Fruit fly (Drosophila melanogaster) whole organism, embryonic: ENCODE measurements around the gene Eip63E.
A peak's percentile ranks its signal among the peaks of the same experiment; 100 is the strongest.

Experiments
- Antp ChIP-seq: fragments of 200-800 bp; sonication (Bioruptor generic); optimal IDR thresholded peaks from 3 replicates; lab custom pipeline; 2016; ENCODE audit warnings: missing biosample characterization, missing genetic modification characterization
- Bgb ChIP-seq: fragments of 200-800 bp; sonication (Bioruptor generic); IDR thresholded peaks from 2 replicates; pipeline ENCODE4 v1.3.6; 2022; ENCODE audit warnings: missing biosample characterization, missing genetic modification characterization; ENCODE audit not compliant: partially characterized antibody
- CG10321 ChIP-seq: fragments of 200-800 bp; sonication (Bioruptor generic); IDR thresholded peaks from 2 replicates; pipeline ENCODE4 v1.3.6; 2022; ENCODE audit warnings: missing biosample characterization, missing genetic modification characterization
- CG11456 ChIP-seq: fragments of 200-800 bp; sonication (Bioruptor generic); IDR thresholded peaks from 3 replicates; pipeline ENCODE4 v1.3.6; 2022; ENCODE audit warnings: missing biosample characterization, missing genetic modification characterization
- CG12071 ChIP-seq: fragments of 200-800 bp; sonication (Bioruptor generic); optimal IDR thresholded peaks from 3 replicates; lab custom pipeline; 2018; ENCODE audit warnings: missing biosample characterization, mild to moderate bottlenecking, missing genetic modification characterization
- CG12744 ChIP-seq: fragments of 200-800 bp; sonication (Bioruptor generic); optimal IDR thresholded peaks from 2 replicates; lab custom pipeline; 2016; ENCODE audit warnings: missing biosample characterization, missing genetic modification characterization
- CG13775 ChIP-seq: fragments of 200-800 bp; sonication (Bioruptor generic); optimal IDR thresholded peaks from 3 replicates; lab custom pipeline; 2017; ENCODE audit warnings: missing biosample characterization, mild to moderate bottlenecking, missing genetic modification characterization
- CG15011 ChIP-seq: fragments of 200-800 bp; sonication (Bioruptor generic); optimal IDR thresholded peaks from 3 replicates; lab custom pipeline; 2018; ENCODE audit warnings: missing biosample characterization, mild to moderate bottlenecking, missing genetic modification characterization
- CG16815 ChIP-seq: fragments of 200-800 bp; sonication (Bioruptor generic); optimal IDR thresholded peaks from 3 replicates; lab custom pipeline; 2017; ENCODE audit warnings: missing biosample characterization, mild to moderate bottlenecking, missing genetic modification characterization
- CG17328 ChIP-seq: fragments of 200-800 bp; sonication (Bioruptor generic); IDR thresholded peaks from 2 replicates; pipeline ENCODE4 v1.3.6; 2022; ENCODE audit warnings: missing biosample characterization, missing genetic modification characterization
- CG32772 ChIP-seq: fragments of 200-800 bp; sonication (Bioruptor generic); IDR thresholded peaks from 2 replicates; pipeline ENCODE4 v1.3.6; 2022; ENCODE audit warnings: missing biosample characterization, missing genetic modification characterization
- CG3838 ChIP-seq: fragments of 200-800 bp; sonication (Bioruptor generic); optimal IDR thresholded peaks from 3 replicates; lab custom pipeline; 2016; ENCODE audit warnings: missing biosample characterization, missing genetic modification characterization
- CG4404 ChIP-seq: fragments of 200-800 bp; sonication (Bioruptor generic); IDR thresholded peaks from 2 replicates; pipeline ENCODE4 v1.3.6; 2022; ENCODE audit warnings: missing biosample characterization, missing genetic modification characterization
- CG5245 ChIP-seq: fragments of 200-800 bp; sonication (Bioruptor generic); optimal IDR thresholded peaks from 3 replicates; lab custom pipeline; 2016; ENCODE audit warnings: missing biosample characterization, missing genetic modification characterization
- CG7271 ChIP-seq: fragments of 200-800 bp; sonication (Bioruptor generic); optimal IDR thresholded peaks from 2 replicates; lab custom pipeline; 2018; ENCODE audit warnings: missing biosample characterization, mild to moderate bottlenecking, missing genetic modification characterization, moderate library complexity
- CG8944 ChIP-seq: fragments of 200-800 bp; sonication (Bioruptor generic); optimal IDR thresholded peaks from 3 replicates; lab custom pipeline; 2016; ENCODE audit warnings: missing biosample characterization, missing genetic modification characterization
- CG9797 ChIP-seq: fragments of 200-800 bp; sonication (Bioruptor generic); optimal IDR thresholded peaks from 3 replicates; lab custom pipeline; 2018; ENCODE audit warnings: missing biosample characterization, mild to moderate bottlenecking, missing genetic modification characterization
- Drgx ChIP-seq: fragments of 200-800 bp; sonication (Bioruptor generic); IDR thresholded peaks from 2 replicates; pipeline ENCODE4 v1.3.6; 2022; ENCODE audit warnings: missing biosample characterization, missing genetic modification characterization
- E2f2 ChIP-seq: fragments of 200-800 bp; sonication (Bioruptor generic); IDR thresholded peaks from 2 replicates; pipeline ENCODE4 v1.3.6; 2022; ENCODE audit warnings: missing biosample characterization, missing genetic modification characterization
- Gsc ChIP-seq: fragments of 200-800 bp; sonication (Bioruptor generic); IDR thresholded peaks from 2 replicates; pipeline ENCODE4 v1.3.6; 2022; ENCODE audit warnings: missing biosample characterization, missing genetic modification characterization
- Jarid2 ChIP-seq: fragments of 200-800 bp; sonication (Bioruptor generic); optimal IDR thresholded peaks from 3 replicates; lab custom pipeline; 2017; ENCODE audit warnings: mild to moderate bottlenecking, missing biosample characterization, missing genetic modification reagents, missing genetic modification characterization
- Lhr ChIP-seq: fragments of 200-800 bp; sonication (Bioruptor generic); optimal IDR thresholded peaks from 3 replicates; lab custom pipeline; 2017; ENCODE audit warnings: mild to moderate bottlenecking, missing biosample characterization, missing genetic modification reagents, missing genetic modification characterization
- Med ChIP-seq: fragments of 200-800 bp; sonication (Bioruptor generic); peaks from one replicate; lab custom pipeline; 2016; ENCODE audit warnings: missing biosample characterization, missing genetic modification characterization, mild to moderate bottlenecking, inconsistent platforms, moderate library complexity
- Mrtf ChIP-seq: fragments of 200-800 bp; sonication (Bioruptor generic); IDR thresholded peaks from 3 replicates; pipeline ENCODE4 v1.3.6; 2022; ENCODE audit warnings: missing biosample characterization, missing genetic modification characterization
- Myb ChIP-seq: fragments of 200-800 bp; sonication (Bioruptor generic); optimal IDR thresholded peaks from 2 replicates; lab custom pipeline; 2016; ENCODE audit warnings: missing biosample characterization, missing genetic modification characterization
- Nf-YC ChIP-seq: fragments of 200-800 bp; optimal IDR thresholded peaks from 3 replicates; lab custom pipeline; 2019; ENCODE audit warnings: missing biosample characterization, mild to moderate bottlenecking, missing genetic modification characterization, moderate library complexity
- Opbp ChIP-seq: fragments of 200-800 bp; sonication (Bioruptor generic); IDR thresholded peaks from 3 replicates; pipeline ENCODE4 v1.3.6; 2022; ENCODE audit warnings: missing biosample characterization, missing genetic modification characterization; ENCODE audit not compliant: partially characterized antibody
- Trl ChIP-seq, 3 experiments: fragments of >200 bp in 2 of 3; fragments of 200-800 bp in 1 of 3; sonication (Bioruptor generic) in 1 of 3; optimal IDR thresholded peaks; 2 replicates in 1 of 3; 3 replicates in 2 of 3; lab custom pipeline; 2016 to 2017; ENCODE audit warnings: missing biosample characterization in 1 of 3, missing genetic modification characterization in 1 of 3
- abd-A ChIP-seq: fragments of 200-800 bp; sonication (Bioruptor generic); optimal IDR thresholded peaks from 3 replicates; lab custom pipeline; 2019; ENCODE audit warnings: missing biosample characterization, mild to moderate bottlenecking, missing genetic modification characterization, moderate library complexity
- amos ChIP-seq: fragments of 200-800 bp; sonication (Bioruptor generic); IDR thresholded peaks from 2 replicates; pipeline ENCODE4 v1.3.6; 2022; ENCODE audit warnings: missing biosample characterization, missing genetic modification characterization; ENCODE audit not compliant: partially characterized antibody
- ap ChIP-seq: fragments of 200-800 bp; sonication (Bioruptor generic); IDR thresholded peaks from 2 replicates; pipeline ENCODE4 v1.3.6; 2022; ENCODE audit warnings: missing biosample characterization, missing genetic modification characterization
- az2 ChIP-seq: fragments of 200-800 bp; sonication (Bioruptor generic); optimal IDR thresholded peaks from 3 replicates; lab custom pipeline; 2016; ENCODE audit warnings: missing biosample characterization, missing genetic modification characterization
- dpn ChIP-seq, 2 experiments: fragments of 200-800 bp; sonication (Bioruptor generic); optimal IDR thresholded peaks; 3 replicates each; lab custom pipeline; 2016; ENCODE audit warnings: missing biosample characterization in 2 of 2, missing genetic modification characterization in 2 of 2
- ems ChIP-seq: fragments of 200-800 bp; sonication (Bioruptor generic); optimal IDR thresholded peaks from 3 replicates; lab custom pipeline; 2016; ENCODE audit warnings: missing biosample characterization, missing genetic modification characterization
- eve ChIP-seq, 2 experiments: fragments of >200 bp; optimal IDR thresholded peaks; 2 replicates each; lab custom pipeline; 2017; ENCODE audit warnings: missing biosample characterization in 2 of 2, missing genetic modification characterization in 2 of 2
- ewg ChIP-seq: fragments of 200-800 bp; sonication (Bioruptor generic); optimal IDR thresholded peaks from 3 replicates; lab custom pipeline; 2017; ENCODE audit warnings: mild to moderate bottlenecking, missing biosample characterization, missing genetic modification reagents, missing genetic modification characterization
- gcm2 ChIP-seq: fragments of 200-800 bp; sonication (Bioruptor generic); optimal IDR thresholded peaks from 2 replicates; lab custom pipeline; 2016; ENCODE audit warnings: missing biosample characterization, missing genetic modification characterization
- hkb ChIP-seq, 2 experiments: fragments of 200-800 bp in 1 of 2; fragments of >200 bp in 1 of 2; sonication (Bioruptor generic) in 1 of 2; IDR thresholded peaks in 1 of 2; optimal IDR thresholded peaks in 1 of 2; 2 replicates each; pipeline versions ENCODE4 v1.3.6 to Lab custom; 2017 to 2022; ENCODE audit warnings: missing biosample characterization in 1 of 2, missing genetic modification characterization in 1 of 2
- ind ChIP-seq: fragments of 200-800 bp; sonication (Bioruptor generic); optimal IDR thresholded peaks from 3 replicates; lab custom pipeline; 2016; ENCODE audit warnings: missing biosample characterization, missing genetic modification characterization
- jing ChIP-seq: fragments of 200-800 bp; sonication (Bioruptor generic); optimal IDR thresholded peaks from 2 replicates; lab custom pipeline; 2018; ENCODE audit warnings: missing biosample characterization, mild to moderate bottlenecking, missing genetic modification characterization
- nerfin-2 ChIP-seq: fragments of 200-800 bp; sonication (Bioruptor generic); IDR thresholded peaks from 2 replicates; pipeline ENCODE4 v1.3.6; 2022; ENCODE audit warnings: missing biosample characterization, missing genetic modification characterization; ENCODE audit not compliant: partially characterized antibody
- pros ChIP-seq: fragments of 200-800 bp; sonication (Bioruptor generic); optimal IDR thresholded peaks from 3 replicates; lab custom pipeline; 2019; ENCODE audit warnings: missing biosample characterization, mild to moderate bottlenecking, missing genetic modification characterization, moderate library complexity
- row ChIP-seq: fragments of 200-800 bp; sonication (Bioruptor generic); IDR thresholded peaks from 3 replicates; pipeline ENCODE4 v1.3.6; 2022; ENCODE audit warnings: missing biosample characterization, missing genetic modification characterization
- run ChIP-seq: fragments of 200-800 bp; sonication (Bioruptor generic); optimal IDR thresholded peaks from 3 replicates; lab custom pipeline; 2018; ENCODE audit warnings: missing biosample characterization, mild to moderate bottlenecking, missing genetic modification characterization
- sug ChIP-seq: fragments of 200-800 bp; optimal IDR thresholded peaks from 2 replicates; lab custom pipeline; 2019; ENCODE audit warnings: missing biosample characterization, mild to moderate bottlenecking, missing genetic modification characterization, moderate library complexity
- unpg ChIP-seq: fragments of 200-800 bp; sonication (Bioruptor generic); optimal IDR thresholded peaks from 3 replicates; lab custom pipeline; 2018; ENCODE audit warnings: missing biosample characterization, mild to moderate bottlenecking, missing genetic modification characterization, moderate library complexity
- vvl ChIP-seq: fragments of 200-800 bp; sonication (Bioruptor generic); IDR thresholded peaks from 2 replicates; pipeline ENCODE4 v1.3.6; 2022; ENCODE audit warnings: missing biosample characterization, missing genetic modification characterization
- yki ChIP-seq: fragments of >200 bp; optimal IDR thresholded peaks from 3 replicates; lab custom pipeline; 2018
- zen2 ChIP-seq: fragments of 200-800 bp; sonication (Bioruptor generic); IDR thresholded peaks from 3 replicates; pipeline ENCODE4 v1.3.6; 2022; ENCODE audit warnings: missing biosample characterization, missing genetic modification characterization; ENCODE audit not compliant: partially characterized antibody

Gene Eip63E

DNA sequence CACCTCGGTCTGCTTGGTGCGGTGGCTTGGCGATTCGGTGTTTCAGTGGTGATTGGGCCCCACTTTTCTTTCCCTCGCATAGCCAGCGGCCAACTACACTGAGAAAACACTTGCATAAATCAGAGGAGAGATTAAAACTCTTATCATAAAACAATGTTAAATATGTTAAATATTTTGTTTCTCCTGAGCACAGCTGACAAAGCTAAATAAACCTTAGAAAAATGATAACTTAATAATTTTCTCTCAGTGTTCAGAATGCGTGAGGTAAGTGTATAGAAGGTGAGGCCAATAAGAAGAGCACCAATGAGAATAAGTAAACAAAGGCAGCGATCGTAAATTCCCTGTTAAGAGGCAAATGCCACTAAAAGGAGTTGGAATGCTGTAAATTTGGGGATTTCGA lies 101.7 kb downstream of the Eip63E start (continued):
- TF ChIP-seq gcm2 (peak; percentile 8), Myb (GFP tag; lab: Kevin White, UChicago) (peak; percentile 32), CG12744 (GFP tag; lab: Kevin White, UChicago) (peak; percentile 70), Jarid2 (peak; percentile 47), dpn (GFP tag; optimal IDR thresholded peaks at IDR 0.05; lab: Kevin White, UChicago) (peak; percentile 68 to 83), CG32772 (GFP tag; lab: Robert Waterston, UW) (peak; percentile 62), CG7271 (tag; lab: Kevin White, UChicago) (peak; percentile 25), nerfin-2 (GFP tag; lab: Robert Waterston, UW) (no peak), CG3838 (peak; percentile 40), Antp (GFP tag; lab: Kevin White, UChicago) (peak; percentile 59), CG15011 (GFP tag; lab: Kevin White, UChicago) (peak; percentile 20), CG11456 (GFP tag; lab: Robert Waterston, UW) (peak; percentile 67; the same call in 2 of the 3 replicates)

dm6 chr3L:3620932-3621331 lies 105.4 kb downstream of the Eip63E start, which contains the start of gene CG14974:
CG14974 (minus strand) TSS chr3L:3621032.
- TF ChIP-seq Gsc (no peak), CG17328 (no peak), CG13775 (no peak), Bgb (GFP tag; lab: Robert Waterston, UW) (no peak), amos (GFP tag; lab: Robert Waterston, UW) (no peak), jing (GFP tag; lab: Kevin White, UChicago) (no peak), ap (GFP tag; lab: Robert Waterston, UW) (no peak), CG9797 (GFP tag; lab: Kevin White, UChicago) (no peak), unpg (GFP tag; lab: Kevin White, UChicago) (no peak), CG12071 (no peak), CG16815 (GFP tag; lab: Kevin White, UChicago) (no peak), az2 (GFP tag; lab: Kevin White, UChicago) (no peak), pros (GFP tag; lab: Kevin White, UChicago) (no peak), E2f2 (GFP tag; lab: Robert Waterston, UW) (no peak), CG8944 (GFP tag; lab: Kevin White, UChicago) (no peak), eve (GFP tag; optimal IDR thresholded peaks at IDR 0.05; lab: Kevin White, UChicago) (no peak)

DNA sequence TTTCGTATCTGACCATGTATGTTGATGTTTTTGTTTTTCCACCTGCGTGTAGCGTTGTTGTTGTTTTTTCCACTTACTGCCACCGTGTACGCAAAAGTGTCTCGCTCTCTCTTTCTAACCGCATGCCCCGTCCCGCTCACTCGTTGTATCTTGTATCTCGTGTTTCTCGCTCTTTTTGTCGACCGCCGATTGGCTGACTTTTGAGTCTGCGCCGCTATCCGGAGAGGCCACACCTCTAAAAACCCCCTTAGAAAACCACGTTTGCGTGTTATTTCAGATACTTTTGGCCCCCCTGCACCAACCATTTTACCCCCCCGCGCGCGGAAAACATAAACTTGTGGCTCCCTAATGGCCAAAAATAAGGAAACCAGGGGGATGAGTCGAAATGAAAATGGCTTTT lies 109.3 kb downstream of the Eip63E start:
- TF ChIP-seq run (tag; lab: Kevin White, UChicago), result peak; percentile 61
- TF ChIP-seq Med (GFP tag; lab: Kevin White, UChicago), result peak; percentile 79
- TF ChIP-seq hkb (optimal IDR thresholded peaks at IDR 0.05; lab: Kevin White, UChicago), result no peak
- TF ChIP-seq hkb (GFP tag; IDR thresholded peaks at IDR 0.05; lab: Robert Waterston, UW), result 0 out of 2 replicates have a peak, but pooled peaks have one; percentile 10
- no peak for TF ChIP-seq ind (GFP tag; lab: Kevin White, UChicago)
- TF ChIP-seq Nf-YC (tag; lab: Kevin White, UChicago), result peak; percentile 99
- TF ChIP-seq vvl (GFP tag; lab: Robert Waterston, UW), result no peak
- peak; percentile 95 for TF ChIP-seq abd-A (tag; lab: Kevin White, UChicago)
- no peak for TF ChIP-seq ems (GFP tag; lab: Kevin White, UChicago)
- TF ChIP-seq zen2 (GFP tag; lab: Robert Waterston, UW), result 0 out of 3 replicates have a peak, but pooled peaks have one; percentile 24
- no peak for TF ChIP-seq row (GFP tag; lab: Robert Waterston, UW)
- TF ChIP-seq Opbp, result peak; percentile 40; the same call in 1 of the 3 replicates
- peak; percentile 93 for TF ChIP-seq ewg (GFP tag; lab: Kevin White, UChicago)
- peak; percentile 84 for TF ChIP-seq CG10321
- TF ChIP-seq yki (lab: Kevin White, UChicago), result no peak
- TF ChIP-seq Trl (optimal IDR thresholded peaks at IDR 0.05; lab: Kevin White, UChicago), result peak; percentile 16 to 30
- TF ChIP-seq Trl (GFP tag; optimal IDR thresholded peaks at IDR 0.05; lab: Kevin White, UChicago), result no peak
- TF ChIP-seq Lhr, result no peak
- no peak for TF ChIP-seq CG4404
- TF ChIP-seq CG5245 (GFP tag; lab: Kevin White, UChicago), result no peak
- peak; percentile 6 for TF ChIP-seq jing (GFP tag; lab: Kevin White, UChicago)
- no peak for TF ChIP-seq Mrtf
- peak; percentile 47; the same call in 1 of the 2 replicates for TF ChIP-seq Drgx
- peak; percentile 10 for TF ChIP-seq sug
